Worm (Caenorhabditis elegans): ENCODE data around the gene F59A7.11.

DNA sequence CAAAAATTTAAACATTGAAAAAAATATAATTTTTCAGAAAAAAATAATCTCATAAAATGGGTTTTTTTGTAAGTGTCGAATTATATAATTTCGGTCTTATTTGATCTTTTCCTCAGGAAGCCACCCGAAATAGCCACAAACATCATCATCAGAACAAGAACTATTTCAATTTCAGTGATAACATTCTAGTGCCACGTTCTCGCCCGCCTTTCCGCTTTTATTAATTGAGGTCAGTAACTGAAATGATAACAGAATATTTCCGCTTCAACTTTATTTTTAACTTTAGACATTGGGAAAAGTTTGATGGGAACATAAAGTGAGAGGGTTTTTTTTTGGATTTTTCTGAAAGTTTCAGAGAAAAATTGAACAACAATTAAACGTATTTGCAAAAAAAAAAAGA, 24.5 kb downstream of the F59A7.11 start:
- TF ChIP-seq unc-98 (GFP tag; IDR thresholded peaks at IDR 0.05) (no peak), nhr-19 (GFP tag; conservative IDR thresholded peaks at IDR 0.05) (no peak), ztf-4 (tag; optimal IDR thresholded peaks at IDR 0.05) (no peak), nhr-237 (tag; optimal IDR thresholded peaks at IDR 0.05) (no peak)

All from whole organism, L1 larva.